Fruit fly (Drosophila melanogaster): ENCODE measurements around the gene tim.

DNA sequence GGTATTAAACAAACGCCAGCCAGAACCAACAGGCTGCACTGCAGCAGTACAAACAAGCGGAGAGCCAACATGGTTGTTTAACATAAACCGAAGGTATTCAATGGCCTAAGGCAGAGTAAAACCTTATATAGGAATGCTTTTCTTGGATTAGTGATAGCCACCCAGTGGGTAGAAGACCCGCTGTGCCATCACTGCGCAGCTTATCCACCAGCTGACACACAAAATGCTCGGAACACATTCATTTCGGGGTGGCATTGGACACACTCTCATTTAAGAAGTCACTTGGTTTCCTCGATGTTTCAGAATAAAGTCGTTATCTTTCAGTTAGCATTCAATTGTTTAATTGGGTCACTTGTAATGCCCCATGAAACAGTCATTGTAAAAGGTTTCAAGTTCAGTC, 2.1 kb upstream of the tim start, which contains the start of gene CG31954:
- TF ChIP-seq OdsH (GFP tag; optimal IDR thresholded peaks at IDR 0.05) (no peak), foxo (GFP tag; optimal IDR thresholded peaks at IDR 0.05) (no peak), N (GFP tag; optimal IDR thresholded peaks at IDR 0.05) (no peak), h (GFP tag; optimal IDR thresholded peaks at IDR 0.05) (no peak), usp (GFP tag; optimal IDR thresholded peaks at IDR 0.05) (no peak), woc (GFP tag; optimal IDR thresholded peaks at IDR 0.05) (no peak), Hr78 (GFP tag; optimal IDR thresholded peaks at IDR 0.05) (no peak), pan (optimal IDR thresholded peaks at IDR 0.05) (no peak), Vsx2 (GFP tag; optimal IDR thresholded peaks at IDR 0.05; ENCODE audit: partially characterized antibody) (no peak), tai (GFP tag; optimal IDR thresholded peaks at IDR 0.05) (no peak), Jra (GFP tag; optimal IDR thresholded peaks at IDR 0.05) (no peak)
